Fruit fly (Drosophila melanogaster): ENCODE results near the gene CG33710.

DNA sequence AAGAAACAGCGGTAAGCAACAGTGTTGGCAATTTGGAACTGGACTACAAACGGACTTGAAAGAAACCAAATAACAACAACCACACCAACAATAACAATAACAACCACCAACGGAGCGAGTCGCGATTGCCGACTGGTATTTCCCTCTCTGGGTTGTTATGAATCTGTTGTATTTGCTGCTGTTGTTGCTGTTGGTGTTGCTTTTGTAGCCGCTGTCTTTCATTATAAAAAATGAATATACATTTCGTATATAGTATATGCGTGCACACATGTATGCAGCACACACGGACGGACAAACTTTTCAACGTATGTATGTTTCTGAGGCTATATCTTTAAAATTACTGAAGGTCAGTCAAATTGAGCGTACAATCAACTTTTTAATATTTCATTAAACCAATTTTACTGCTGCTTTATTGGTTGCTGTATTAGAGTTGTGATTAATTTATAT lies 49.2 kb downstream of the CG33710 start:
- TF ChIP-seq pan (optimal IDR thresholded peaks at IDR 0.05) (no peak), Dll (optimal IDR thresholded peaks at IDR 0.05) (no peak), CG8478 (optimal IDR thresholded peaks at IDR 0.05) (no peak), EcR (GFP tag; optimal IDR thresholded peaks at IDR 0.05) (no peak)
